Fruit fly (Drosophila melanogaster) whole organism, embryonic: Measurements from ENCODE around the gene kek6.

Experiments
- ATbp ChIP-seq: fragments of 200-800 bp; sonication (Bioruptor generic); optimal IDR thresholded peaks from 2 replicates; lab custom pipeline; 2017; ENCODE audit warnings: missing biosample characterization, mild to moderate bottlenecking, missing genetic modification characterization, missing genetic modification reagents
- Asciz ChIP-seq: fragments of 200-800 bp; sonication (Bioruptor generic); optimal IDR thresholded peaks from 2 replicates; lab custom pipeline; 2017; ENCODE audit warnings: missing biosample characterization, mild to moderate bottlenecking, missing genetic modification characterization, missing genetic modification reagents
- C15 ChIP-seq: fragments of 200-800 bp; sonication (Bioruptor generic); IDR thresholded peaks from 3 replicates; pipeline ENCODE4 v1.3.6; 2022; ENCODE audit warnings: missing biosample characterization, missing genetic modification characterization
- CG12104 ChIP-seq: fragments of 200-800 bp; sonication (Bioruptor generic); optimal IDR thresholded peaks from 3 replicates; lab custom pipeline; 2016; ENCODE audit warnings: missing biosample characterization, missing genetic modification characterization
- CG12155 ChIP-seq: fragments of 200-800 bp; sonication (Bioruptor generic); optimal IDR thresholded peaks from 3 replicates; lab custom pipeline; 2016; ENCODE audit warnings: missing biosample characterization, missing genetic modification characterization
- CG1233 ChIP-seq: fragments of 200-800 bp; sonication (Bioruptor generic); optimal IDR thresholded peaks from 4 replicates; lab custom pipeline; 2018; ENCODE audit warnings: missing biosample characterization, mild to moderate bottlenecking, missing genetic modification characterization
- CG12659 ChIP-seq: fragments of 200-800 bp; sonication (Bioruptor generic); optimal IDR thresholded peaks from 3 replicates; lab custom pipeline; 2017; ENCODE audit warnings: mild to moderate bottlenecking, missing biosample characterization, missing genetic modification reagents, missing genetic modification characterization
- CG1602 ChIP-seq: fragments of 200-800 bp; sonication (Bioruptor generic); optimal IDR thresholded peaks from 3 replicates; lab custom pipeline; 2016; ENCODE audit warnings: missing biosample characterization, missing genetic modification characterization
- CG1603 ChIP-seq: fragments of 200-800 bp; sonication (Bioruptor generic); optimal IDR thresholded peaks from 2 replicates; lab custom pipeline; 2019; ENCODE audit warnings: missing biosample characterization, mild to moderate bottlenecking, missing genetic modification characterization, moderate library complexity
- CG16779 ChIP-seq: fragments of 200-800 bp; sonication (Bioruptor generic); IDR thresholded peaks from 2 replicates; pipeline ENCODE4 v1.3.6; 2022; ENCODE audit warnings: missing biosample characterization, missing genetic modification characterization
- CG17612 ChIP-seq: fragments of 200-800 bp; sonication (Bioruptor generic); IDR thresholded peaks from 2 replicates; pipeline ENCODE4 v1.3.6; 2022; ENCODE audit warnings: missing biosample characterization, missing genetic modification characterization
- CG2202 ChIP-seq: fragments of 200-800 bp; sonication (Bioruptor generic); optimal IDR thresholded peaks from 2 replicates; lab custom pipeline; 2018; ENCODE audit warnings: missing biosample characterization, mild to moderate bottlenecking, missing genetic modification characterization
- CG30431 ChIP-seq: fragments of 200-800 bp; sonication (Bioruptor generic); optimal IDR thresholded peaks from 2 replicates; lab custom pipeline; 2017; ENCODE audit warnings: missing biosample characterization, missing genetic modification characterization
- CG3407 ChIP-seq: fragments of 200-800 bp; sonication (Bioruptor generic); optimal IDR thresholded peaks from 2 replicates; lab custom pipeline; 2018; ENCODE audit warnings: missing biosample characterization, mild to moderate bottlenecking, missing genetic modification characterization
- CG42726 ChIP-seq: fragments of 200-800 bp; sonication (Bioruptor generic); IDR thresholded peaks from 2 replicates; pipeline ENCODE4 v1.3.6; 2022; ENCODE audit warnings: missing biosample characterization, missing genetic modification characterization; ENCODE audit not compliant: partially characterized antibody
- CG6254 ChIP-seq: fragments of 200-800 bp; sonication (Bioruptor generic); optimal IDR thresholded peaks from 3 replicates; lab custom pipeline; 2017; ENCODE audit warnings: mild to moderate bottlenecking, missing biosample characterization, missing genetic modification reagents, missing genetic modification characterization
- CG7372 ChIP-seq: fragments of 200-800 bp; sonication (Bioruptor generic); IDR thresholded peaks from 2 replicates; pipeline ENCODE4 v1.3.6; 2022; ENCODE audit warnings: missing biosample characterization, missing genetic modification characterization
- CG7928 ChIP-seq: fragments of 200-800 bp; sonication (Bioruptor generic); optimal IDR thresholded peaks from 2 replicates; lab custom pipeline; 2017; ENCODE audit warnings: missing biosample characterization, mild to moderate bottlenecking, missing genetic modification characterization
- CG7963 ChIP-seq: fragments of 200-800 bp; sonication (Bioruptor generic); IDR thresholded peaks from 3 replicates; pipeline ENCODE4 v1.3.6; 2022; ENCODE audit warnings: missing biosample characterization, missing genetic modification characterization; ENCODE audit not compliant: partially characterized antibody
- CG9932 ChIP-seq: fragments of 200-800 bp; sonication (Bioruptor generic); IDR thresholded peaks from 2 replicates; pipeline ENCODE4 v1.3.6; 2022; ENCODE audit warnings: missing biosample characterization, missing genetic modification characterization
- Ets97D ChIP-seq: fragments of 200-800 bp; sonication (Bioruptor generic); optimal IDR thresholded peaks from 3 replicates; lab custom pipeline; 2016; ENCODE audit warnings: missing biosample characterization, missing genetic modification characterization
- Hr51 ChIP-seq, 2 experiments: fragments of 200-800 bp; sonication (Bioruptor generic); optimal IDR thresholded peaks; 2 replicates in 1 of 2; 3 replicates in 1 of 2; lab custom pipeline; 2016 to 2018; ENCODE audit warnings: missing biosample characterization in 2 of 2, missing genetic modification characterization in 2 of 2, mild to moderate bottlenecking in 1 of 2, moderate library complexity in 1 of 2
- Myb ChIP-seq: fragments of 200-800 bp; sonication (Bioruptor generic); optimal IDR thresholded peaks from 2 replicates; lab custom pipeline; 2016; ENCODE audit warnings: missing biosample characterization, missing genetic modification characterization
- Opbp ChIP-seq: fragments of 200-800 bp; sonication (Bioruptor generic); IDR thresholded peaks from 3 replicates; pipeline ENCODE4 v1.3.6; 2022; ENCODE audit warnings: missing biosample characterization, missing genetic modification characterization; ENCODE audit not compliant: partially characterized antibody
- Rx ChIP-seq: fragments of 200-800 bp; sonication (Bioruptor generic); IDR thresholded peaks from 2 replicates; pipeline ENCODE4 v1.3.6; 2022; ENCODE audit warnings: missing biosample characterization, missing genetic modification characterization
- Taf1 ChIP-seq: fragments of 200-800 bp; sonication (Bioruptor generic); IDR thresholded peaks from 2 replicates; pipeline ENCODE4 v1.3.6; 2022; ENCODE audit warnings: missing biosample characterization, missing genetic modification characterization
- Trl ChIP-seq, 3 experiments: fragments of >200 bp in 2 of 3; fragments of 200-800 bp in 1 of 3; sonication (Bioruptor generic) in 1 of 3; optimal IDR thresholded peaks; 2 replicates in 1 of 3; 3 replicates in 2 of 3; lab custom pipeline; 2016 to 2017; ENCODE audit warnings: missing biosample characterization in 1 of 3, missing genetic modification characterization in 1 of 3
- Xrp1 ChIP-seq: fragments of 200-800 bp; sonication (Bioruptor generic); IDR thresholded peaks from 2 replicates; pipeline ENCODE4 v1.3.6; 2022; ENCODE audit warnings: missing biosample characterization, missing genetic modification characterization
- crol ChIP-seq: fragments of 200-800 bp; sonication (Bioruptor generic); IDR thresholded peaks from 2 replicates; pipeline ENCODE4 v1.3.6; 2022; ENCODE audit warnings: missing biosample characterization, missing genetic modification characterization
- da ChIP-seq: fragments of 200-800 bp; sonication (Bioruptor generic); optimal IDR thresholded peaks from 2 replicates; lab custom pipeline; 2016; ENCODE audit warnings: missing biosample characterization, missing genetic modification characterization
- dimm ChIP-seq: fragments of 200-800 bp; sonication (Bioruptor generic); IDR thresholded peaks from 2 replicates; pipeline ENCODE4 v1.3.6; 2022; ENCODE audit warnings: missing biosample characterization, missing genetic modification characterization
- dysf ChIP-seq: fragments of 200-800 bp; sonication (Bioruptor generic); IDR thresholded peaks from 3 replicates; pipeline ENCODE4 v1.3.6; 2022; ENCODE audit warnings: missing biosample characterization, missing genetic modification characterization
- fd96Cb ChIP-seq: fragments of 200-800 bp; sonication (Bioruptor generic); optimal IDR thresholded peaks from 2 replicates; lab custom pipeline; 2018; ENCODE audit warnings: missing biosample characterization, mild to moderate bottlenecking, missing genetic modification characterization, moderate library complexity
- fru ChIP-seq: fragments of >200 bp; optimal IDR thresholded peaks from 2 replicates; lab custom pipeline; 2017
- gcm2 ChIP-seq: fragments of 200-800 bp; sonication (Bioruptor generic); optimal IDR thresholded peaks from 2 replicates; lab custom pipeline; 2016; ENCODE audit warnings: missing biosample characterization, missing genetic modification characterization
- insv ChIP-seq, 2 experiments: fragments of 200-800 bp; sonication (Bioruptor generic); optimal IDR thresholded peaks; 3 replicates each; lab custom pipeline; 2016 to 2018; ENCODE audit warnings: missing biosample characterization in 2 of 2, missing genetic modification characterization in 2 of 2
- kni ChIP-seq: fragments of 200-800 bp; sonication (Bioruptor generic); optimal IDR thresholded peaks from 3 replicates; lab custom pipeline; 2017; ENCODE audit warnings: mild to moderate bottlenecking, missing biosample characterization, missing genetic modification reagents, missing genetic modification characterization
- mirr ChIP-seq: fragments of 200-800 bp; sonication (Bioruptor generic); optimal IDR thresholded peaks from 3 replicates; lab custom pipeline; 2018; ENCODE audit warnings: missing biosample characterization, mild to moderate bottlenecking, missing genetic modification characterization
- p53 ChIP-seq: fragments of 200-800 bp; sonication (Bioruptor generic); optimal IDR thresholded peaks from 2 replicates; lab custom pipeline; 2016; ENCODE audit warnings: missing biosample characterization, missing genetic modification characterization
- pan ChIP-seq, 4 experiments: fragments of >200 bp in 3 of 4; fragments of 200-800 bp in 1 of 4; sonication (Bioruptor generic) in 1 of 4; optimal IDR thresholded peaks in 3 of 4; IDR thresholded peaks in 1 of 4; 2 replicates each; pipeline versions ENCODE4 v1.3.6 to Lab custom; 2017 to 2022; ENCODE audit warnings: missing biosample characterization in 2 of 4, missing genetic modification characterization in 2 of 4, mixed read lengths in 1 of 4
- phol ChIP-seq: fragments of 200-800 bp; sonication (Bioruptor generic); optimal IDR thresholded peaks from 3 replicates; lab custom pipeline; 2018; ENCODE audit warnings: missing biosample characterization, mild to moderate bottlenecking, missing genetic modification characterization, moderate library complexity
- ranshi ChIP-seq: fragments of 200-800 bp; sonication (Bioruptor generic); IDR thresholded peaks from 2 replicates; pipeline ENCODE4 v1.3.6; 2022; ENCODE audit warnings: missing biosample characterization, missing genetic modification characterization
- sc ChIP-seq, 3 experiments: fragments of >200 bp in 2 of 3; fragments of 200-800 bp in 1 of 3; sonication (Bioruptor generic) in 1 of 3; optimal IDR thresholded peaks; 2 replicates in 2 of 3; 3 replicates in 1 of 3; lab custom pipeline; 2017; ENCODE audit warnings: mild to moderate bottlenecking in 1 of 3, missing biosample characterization in 1 of 3, missing genetic modification characterization in 1 of 3, missing genetic modification reagents in 1 of 3
- schlank ChIP-seq: fragments of 200-800 bp; sonication (Bioruptor generic); optimal IDR thresholded peaks from 2 replicates; lab custom pipeline; 2018; ENCODE audit warnings: missing biosample characterization, mild to moderate bottlenecking, missing genetic modification characterization
- slbo ChIP-seq: fragments of 200-800 bp; sonication (Bioruptor generic); IDR thresholded peaks from 2 replicates; pipeline ENCODE4 v1.3.6; 2022; ENCODE audit warnings: missing biosample characterization, missing genetic modification characterization
- ssp ChIP-seq: fragments of 200-800 bp; sonication (Bioruptor generic); IDR thresholded peaks from 2 replicates; pipeline ENCODE4 v1.3.6; 2022; ENCODE audit warnings: missing biosample characterization, missing genetic modification characterization
- tx ChIP-seq: fragments of 200-800 bp; sonication (Bioruptor generic); optimal IDR thresholded peaks from 2 replicates; lab custom pipeline; 2016; ENCODE audit warnings: missing biosample characterization, missing genetic modification characterization
- unc-4 ChIP-seq: fragments of 200-800 bp; sonication (Bioruptor generic); IDR thresholded peaks from 2 replicates; pipeline ENCODE4 v1.3.6; 2022; ENCODE audit warnings: missing biosample characterization, missing genetic modification characterization; ENCODE audit not compliant: partially characterized antibody
- unpg ChIP-seq: fragments of 200-800 bp; sonication (Bioruptor generic); optimal IDR thresholded peaks from 3 replicates; lab custom pipeline; 2018; ENCODE audit warnings: missing biosample characterization, mild to moderate bottlenecking, missing genetic modification characterization, moderate library complexity

kek6 gene

dm6 chr3R:31709142-31709541 is 87.2 kb downstream of the kek6 start (continued):
- no peak for TF ChIP-seq CG12155
- TF ChIP-seq Asciz = peak; percentile 27
- TF ChIP-seq fd96Cb (tag; lab: Kevin White, UChicago) = peak; percentile 9
- no peak for TF ChIP-seq Myb (GFP tag; lab: Kevin White, UChicago)
- TF ChIP-seq gcm2 (GFP tag; lab: Kevin White, UChicago) = no peak
- TF ChIP-seq schlank (tag; lab: Kevin White, UChicago) = no peak
- 0 out of 2 replicates have a peak, but pooled peaks have one; percentile 3 for TF ChIP-seq Rx (GFP tag; lab: Robert Waterston, UW)
- TF ChIP-seq unc-4 (GFP tag; lab: Robert Waterston, UW) = no peak
- peak in 1 of 2 experiments; percentile 25 for TF ChIP-seq Hr51 (GFP tag; optimal IDR thresholded peaks at IDR 0.05; lab: Kevin White, UChicago)
- no peak for TF ChIP-seq CG16779 (GFP tag; lab: Robert Waterston, UW)
- 0 out of 2 replicates have a peak, but pooled peaks have one; percentile 6 for TF ChIP-seq ssp (GFP tag; lab: Robert Waterston, UW)
- no peak for TF ChIP-seq CG12659 (GFP tag; lab: Kevin White, UChicago)
- TF ChIP-seq ranshi = peak; percentile 39; the same call in 1 of the 2 replicates
- no peak for TF ChIP-seq insv (GFP tag; optimal IDR thresholded peaks at IDR 0.05; lab: Kevin White, UChicago)
- no peak for TF ChIP-seq tx (GFP tag; lab: Kevin White, UChicago)
- TF ChIP-seq ATbp (GFP tag; lab: Kevin White, UChicago) = peak; percentile 1
- TF ChIP-seq slbo (GFP tag; lab: Robert Waterston, UW) = no peak
- 0 out of 3 replicates have a peak, but pooled peaks have one; percentile 7 for TF ChIP-seq C15 (GFP tag; lab: Robert Waterston, UW)
- peak; percentile 72 for TF ChIP-seq crol (GFP tag; lab: Robert Waterston, UW)
- TF ChIP-seq CG7928 (GFP tag; lab: Kevin White, UChicago) = no peak
- TF ChIP-seq CG1233 (GFP tag; lab: Kevin White, UChicago) = no peak
- no peak for TF ChIP-seq CG9932 (GFP tag; lab: Robert Waterston, UW)
- no peak for TF ChIP-seq CG2202 (tag; lab: Kevin White, UChicago)
- TF ChIP-seq pan (optimal IDR thresholded peaks at IDR 0.05; lab: Kevin White, UChicago) = no peak
- peak in 1 of 2 experiments; percentile 48 for TF ChIP-seq pan (GFP tag; optimal IDR thresholded peaks at IDR 0.05 in 1 of 2, IDR thresholded peaks at IDR 0.05 in 1 of 2)
- TF ChIP-seq CG1603 (tag; lab: Kevin White, UChicago) = peak; percentile 42
- TF ChIP-seq CG7372 (GFP tag; lab: Robert Waterston, UW) = 0 out of 2 replicates have a peak, but pooled peaks have one; percentile 19
- no peak for TF ChIP-seq CG12104 (GFP tag; lab: Kevin White, UChicago)
- TF ChIP-seq Opbp = no peak
- TF ChIP-seq CG30431 (GFP tag; lab: Kevin White, UChicago) = no peak
- no peak for TF ChIP-seq dimm
- peak; percentile 23 for TF ChIP-seq phol (tag; lab: Kevin White, UChicago)
- TF ChIP-seq sc (optimal IDR thresholded peaks at IDR 0.05; lab: Kevin White, UChicago) = no peak
- TF ChIP-seq sc (GFP tag; optimal IDR thresholded peaks at IDR 0.05; lab: Kevin White, UChicago) = no peak
- no peak for TF ChIP-seq CG3407 (GFP tag; lab: Kevin White, UChicago)
- TF ChIP-seq mirr = no peak
- TF ChIP-seq unpg (GFP tag; lab: Kevin White, UChicago) = no peak
- no peak for TF ChIP-seq CG42726 (GFP tag; lab: Robert Waterston, UW)
- no peak for TF ChIP-seq kni (GFP tag; lab: Kevin White, UChicago)
- TF ChIP-seq CG7963 (GFP tag; lab: Robert Waterston, UW) = no peak
- no peak for TF ChIP-seq fru (lab: Kevin White, UChicago)
- TF ChIP-seq Xrp1 (GFP tag; lab: Robert Waterston, UW) = peak; percentile 38; the same call in 1 of the 2 replicates
- no peak for TF ChIP-seq Ets97D (GFP tag; lab: Kevin White, UChicago)
- TF ChIP-seq CG6254 = no peak
- TF ChIP-seq dysf = peak; percentile 66
- TF ChIP-seq p53 (GFP tag; lab: Kevin White, UChicago) = no peak
- TF ChIP-seq CG1602 = no peak
- TF ChIP-seq CG17612 (GFP tag; lab: Robert Waterston, UW) = no peak
- TF ChIP-seq da = no peak
- no peak for TF ChIP-seq Trl (optimal IDR thresholded peaks at IDR 0.05; lab: Kevin White, UChicago)
- no peak for TF ChIP-seq Trl (GFP tag; optimal IDR thresholded peaks at IDR 0.05; lab: Kevin White, UChicago)
- TF ChIP-seq Taf1 = 0 out of 2 replicates have a peak, but pooled peaks have one; percentile 29
